Worm (Caenorhabditis elegans) whole organism, L4/young adult: ENCODE results near the gene F13E6.1.
A peak's percentile ranks its signal among the peaks of the same experiment; 100 is the strongest.

Source experiments
- W03F9.2 ChIP-seq: fragments of 150-350 bp; optimal IDR thresholded peaks from 2 replicates; lab custom pipeline; 2014; ENCODE audit warnings: missing biosample characterization, missing genetic modification characterization
- dao-5 ChIP-seq: sonication (generic microtip); optimal IDR thresholded peaks from 2 replicates; lab custom pipeline; 2016; ENCODE audit warnings: missing genotype, missing genetic modification characterization, moderate library complexity, missing compliant biosample characterization
- him-1 ChIP-seq: sonication (generic microtip); optimal IDR thresholded peaks from 2 replicates; lab custom pipeline; 2016; ENCODE audit warnings: missing genotype, missing genetic modification reagents, missing genetic modification characterization, missing compliant biosample characterization

F13E6.1 gene

DNA sequence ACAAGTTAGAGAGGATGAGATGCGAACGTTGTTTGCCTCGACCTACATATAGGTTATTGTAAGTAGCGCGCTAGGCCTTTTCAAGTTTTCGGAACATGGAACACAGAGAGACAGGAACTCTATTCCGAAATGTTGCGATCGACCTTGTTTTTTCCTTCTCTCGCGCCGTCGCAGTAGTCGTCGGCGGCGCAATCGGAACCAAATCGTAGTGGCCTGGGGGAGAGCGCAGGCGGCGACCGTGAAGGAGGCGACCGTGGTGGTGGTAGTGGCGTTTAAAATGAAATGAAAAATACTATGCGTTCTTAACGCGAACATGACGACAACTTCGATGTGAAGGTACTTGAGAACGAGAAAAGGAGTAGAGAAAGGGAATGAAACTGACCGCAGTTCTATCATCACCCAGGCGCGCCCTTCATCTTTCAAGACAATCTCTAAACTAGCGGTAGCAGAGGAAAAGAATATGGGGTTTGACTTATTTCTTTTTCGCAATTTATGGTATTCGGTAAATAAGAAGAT, 29.3 kb downstream of the F13E6.1 start:
- TF ChIP-seq him-1 (tag; lab: Kevin White, UChicago) = no peak
- no peak for TF ChIP-seq W03F9.2 (tag; lab: Kevin White, UChicago)
- no peak for TF ChIP-seq dao-5 (tag; lab: Kevin White, UChicago)

DNA sequence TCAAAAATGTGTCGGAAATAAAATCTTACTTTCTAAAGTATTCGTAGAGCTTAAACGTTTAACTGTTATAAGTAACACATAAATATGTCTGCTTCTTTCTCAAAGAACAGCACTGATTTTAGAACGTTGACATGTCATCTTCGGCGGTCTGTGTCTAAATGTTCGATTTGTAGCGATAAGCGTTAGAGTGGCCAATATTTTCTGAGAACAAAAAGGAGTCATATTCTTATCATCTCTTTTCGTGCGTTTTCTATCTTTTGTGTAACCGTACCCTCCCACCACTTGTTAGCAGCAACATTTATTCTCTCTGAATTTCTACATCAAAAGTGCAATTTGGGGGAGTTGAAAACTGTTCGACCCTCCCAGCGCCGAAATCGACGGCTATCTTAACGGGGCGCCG, 31.8 kb downstream of the F13E6.1 start:
- TF ChIP-seq W03F9.2 (tag; lab: Kevin White, UChicago) = no peak
- no peak for TF ChIP-seq him-1 (tag; lab: Kevin White, UChicago)
- TF ChIP-seq dao-5 (tag; lab: Kevin White, UChicago) = no peak

DNA sequence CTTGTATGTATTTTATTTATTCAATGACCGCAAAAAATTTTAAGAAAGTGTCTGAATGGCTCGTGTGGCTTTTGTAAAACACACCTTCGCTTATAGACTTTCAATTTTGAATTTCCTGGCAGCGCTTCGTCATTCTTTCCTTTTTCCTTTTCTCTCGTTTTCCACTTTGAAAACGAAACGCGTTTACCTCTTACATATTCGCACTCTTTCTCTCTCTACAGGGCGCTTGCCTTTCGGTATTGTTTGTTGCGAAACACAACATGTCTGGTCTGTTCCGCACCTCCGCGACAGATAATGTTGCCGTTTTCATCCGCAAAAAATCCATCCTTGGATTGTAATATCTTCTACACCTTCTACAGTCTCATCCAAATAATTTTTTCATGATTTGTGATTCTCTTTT, 36.3 kb downstream of the F13E6.1 start:
- TF ChIP-seq him-1 (tag; lab: Kevin White, UChicago) (no peak), dao-5 (tag; lab: Kevin White, UChicago) (no peak), W03F9.2 (tag; lab: Kevin White, UChicago) (no peak)

DNA sequence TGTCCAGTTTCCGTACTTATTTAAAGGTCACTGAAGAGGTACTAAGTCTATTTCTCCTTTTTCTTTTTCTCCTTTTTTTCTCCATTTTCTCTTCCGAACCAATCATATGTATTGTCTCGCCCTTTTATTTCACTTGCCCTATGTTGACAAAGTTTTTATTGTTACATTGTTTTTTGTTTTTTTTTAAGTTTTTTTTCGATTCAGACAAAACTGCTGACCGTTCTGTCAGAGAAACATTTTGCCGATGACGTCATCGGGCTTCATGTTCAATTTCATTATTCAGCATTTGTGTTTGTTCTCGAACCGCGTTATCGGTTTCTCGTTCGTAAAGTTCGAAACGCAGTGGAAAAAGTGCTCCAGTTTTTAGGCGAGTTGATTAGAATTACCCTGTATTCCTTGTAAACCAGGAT, 37.5 kb downstream of the F13E6.1 start:
- TF ChIP-seq dao-5 (tag; lab: Kevin White, UChicago) = no peak
- no peak for TF ChIP-seq W03F9.2 (tag; lab: Kevin White, UChicago)
- no peak for TF ChIP-seq him-1 (tag; lab: Kevin White, UChicago)

DNA sequence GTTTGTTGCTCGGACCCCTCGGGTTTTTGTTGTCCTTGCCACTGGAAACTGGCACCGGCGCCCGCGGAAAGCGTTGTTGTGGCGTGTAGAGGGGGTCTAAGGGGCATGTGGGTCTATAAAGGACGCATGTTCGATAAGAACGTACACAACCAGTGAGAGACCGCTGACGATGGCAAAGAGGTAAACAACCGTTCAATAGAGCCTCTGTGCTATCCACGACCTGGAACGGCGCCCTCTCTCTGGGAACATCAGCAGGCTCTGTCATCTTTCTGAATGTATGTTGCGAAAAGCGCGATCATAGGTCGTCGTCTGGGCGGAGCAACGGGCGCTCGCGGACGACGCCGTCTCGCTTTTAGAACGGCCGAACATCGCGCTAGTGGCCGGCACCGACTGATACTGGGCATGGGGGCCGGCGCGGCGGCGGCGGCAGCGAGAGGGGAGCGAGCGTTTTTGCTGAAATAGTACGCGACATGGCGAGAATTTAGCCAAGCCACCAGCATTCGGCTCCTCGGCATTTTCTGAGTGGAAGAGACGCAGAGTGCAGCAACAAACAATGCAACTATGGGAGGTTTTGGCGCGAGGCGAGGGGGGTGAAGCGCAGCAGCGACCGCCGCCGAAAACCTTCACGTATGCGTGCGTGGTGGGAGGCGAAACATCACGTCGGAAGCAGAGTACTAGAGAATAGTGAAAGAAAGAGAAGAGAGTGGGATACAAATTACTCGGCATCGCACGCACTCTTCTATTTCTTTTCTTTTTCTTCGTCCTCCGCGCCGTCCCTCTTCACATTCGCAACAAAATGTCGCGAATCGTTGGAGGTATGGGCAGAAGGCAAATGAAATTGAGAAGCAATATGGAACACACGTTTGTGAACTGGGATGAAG, 39.6 kb downstream of the F13E6.1 start:
- TF ChIP-seq dao-5 (tag; lab: Kevin White, UChicago) (peak; percentile 41), W03F9.2 (tag; lab: Kevin White, UChicago) (peak; percentile 0), him-1 (tag; lab: Kevin White, UChicago) (peak; percentile 95)

DNA sequence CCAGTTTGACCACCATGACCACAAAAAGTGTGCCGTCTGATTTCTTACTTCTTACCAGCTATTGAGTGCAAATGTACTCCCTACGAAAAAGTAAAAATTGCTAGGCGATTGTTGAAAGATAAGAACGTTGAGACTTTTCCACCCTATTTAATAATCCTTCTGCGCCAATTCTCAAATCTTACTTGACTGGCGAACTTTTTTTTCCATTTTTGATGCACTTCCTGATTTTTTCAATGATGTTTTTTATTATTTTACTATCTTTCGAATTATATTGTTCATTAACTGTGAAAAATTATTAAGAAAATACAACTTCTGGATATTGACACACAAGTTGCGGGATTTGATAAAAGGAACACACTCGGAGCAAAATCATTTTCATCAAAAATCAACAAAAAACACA, 41.3 kb downstream of the F13E6.1 start, which contains the start of gene daf-12:
TSS of gene daf-12 (plus strand) at position 301 of the 400 bp plus-strand sequence.
- TF ChIP-seq him-1 (tag; lab: Kevin White, UChicago) (no peak), W03F9.2 (tag; lab: Kevin White, UChicago) (no peak), dao-5 (tag; lab: Kevin White, UChicago) (no peak)

DNA sequence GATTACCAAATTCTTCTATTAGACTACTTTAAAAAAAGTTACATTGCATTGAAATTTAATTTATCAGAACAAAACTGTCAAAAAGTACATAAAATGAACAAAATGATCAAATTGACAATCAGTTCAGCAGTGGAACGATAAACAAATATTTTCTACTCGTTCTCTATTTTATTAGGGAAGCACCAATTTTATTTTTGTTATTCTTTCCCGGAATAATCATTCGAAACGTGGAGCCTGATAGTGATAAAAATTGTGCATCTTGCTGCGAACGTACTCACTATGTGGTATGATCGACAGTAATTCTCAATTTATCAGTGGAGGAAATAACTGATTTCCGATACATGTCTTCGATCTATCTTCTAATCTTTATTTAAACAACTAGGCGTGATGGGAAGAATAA, 45.0 kb downstream of the F13E6.1 start:
- no peak for TF ChIP-seq W03F9.2 (tag; lab: Kevin White, UChicago)

DNA sequence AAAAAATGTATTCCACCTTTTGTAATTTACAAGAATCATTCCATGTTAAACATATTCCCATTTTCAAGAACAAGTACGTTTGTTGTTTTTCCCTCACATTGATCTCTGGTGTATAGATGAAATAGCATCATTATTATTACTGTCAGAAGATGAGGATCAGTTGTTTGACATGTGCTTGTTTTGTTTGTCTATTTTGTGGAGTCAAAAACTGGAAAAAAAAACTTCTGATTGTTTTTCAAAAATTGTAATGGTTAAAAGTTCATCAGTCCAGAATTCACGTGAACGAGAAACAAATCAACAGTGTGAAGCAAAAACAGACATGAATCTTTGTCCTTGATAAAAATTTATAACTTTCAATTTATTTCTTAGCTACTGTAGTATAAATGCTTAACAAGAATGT, 46.0 kb downstream of the F13E6.1 start:
- TF ChIP-seq dao-5 (tag; lab: Kevin White, UChicago) (no peak), W03F9.2 (tag; lab: Kevin White, UChicago) (no peak), him-1 (tag; lab: Kevin White, UChicago) (no peak)

DNA sequence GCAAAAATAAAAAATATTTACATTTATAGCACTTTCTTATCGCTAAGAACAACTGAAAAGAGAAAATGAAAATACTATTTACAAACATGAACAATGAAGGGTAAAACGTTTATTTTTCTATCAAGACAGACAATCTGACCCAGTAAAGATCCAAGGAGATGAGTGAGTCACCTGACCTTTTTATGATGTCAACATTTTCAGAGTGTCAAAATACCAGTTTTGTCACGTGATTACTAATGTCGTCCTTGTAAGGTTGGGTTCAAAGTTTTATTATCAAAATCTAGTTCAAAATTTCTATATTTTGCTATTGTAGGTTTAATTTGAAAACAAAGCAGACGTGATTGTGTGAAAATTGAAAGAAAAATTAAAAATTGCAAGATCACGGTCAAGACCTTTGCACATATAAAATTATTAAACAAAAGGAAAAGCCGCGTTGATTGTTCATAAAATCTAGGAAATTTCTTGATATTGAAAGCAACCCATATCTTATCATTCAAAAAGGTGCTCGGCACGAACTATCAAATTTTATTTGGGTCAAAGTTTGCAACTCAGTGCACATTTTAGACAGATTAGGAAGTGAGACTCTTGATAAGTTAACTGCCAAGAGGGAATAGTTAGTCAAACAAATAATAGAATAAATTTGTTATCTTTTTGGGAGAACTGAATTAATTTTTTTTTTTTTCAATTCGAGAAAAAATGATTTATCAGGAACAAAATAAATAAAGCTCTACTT, 46.7 kb downstream of the F13E6.1 start:
- no peak for TF ChIP-seq W03F9.2 (tag; lab: Kevin White, UChicago)
- no peak for TF ChIP-seq dao-5 (tag; lab: Kevin White, UChicago)
- no peak for TF ChIP-seq him-1 (tag; lab: Kevin White, UChicago)

DNA sequence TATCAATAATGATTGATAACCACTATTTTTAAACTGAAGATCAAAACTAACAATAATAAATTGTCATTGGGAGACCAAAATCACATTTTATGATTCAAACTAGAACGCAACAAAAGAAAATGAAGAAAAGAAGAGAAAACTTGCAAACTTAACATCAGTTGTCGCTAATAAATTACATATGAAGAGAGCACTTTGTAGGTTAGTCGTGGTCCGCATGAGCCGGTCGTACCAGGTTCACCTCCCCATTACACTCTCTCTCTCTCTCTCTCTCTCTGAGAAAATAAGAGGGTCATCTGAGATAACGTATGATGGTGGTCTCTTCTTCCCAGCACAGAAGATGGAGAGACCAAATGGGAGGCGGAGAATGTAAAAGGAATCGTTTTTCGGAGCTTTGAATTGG, 47.8 kb downstream of the F13E6.1 start:
- no peak for TF ChIP-seq dao-5 (tag; lab: Kevin White, UChicago)

DNA sequence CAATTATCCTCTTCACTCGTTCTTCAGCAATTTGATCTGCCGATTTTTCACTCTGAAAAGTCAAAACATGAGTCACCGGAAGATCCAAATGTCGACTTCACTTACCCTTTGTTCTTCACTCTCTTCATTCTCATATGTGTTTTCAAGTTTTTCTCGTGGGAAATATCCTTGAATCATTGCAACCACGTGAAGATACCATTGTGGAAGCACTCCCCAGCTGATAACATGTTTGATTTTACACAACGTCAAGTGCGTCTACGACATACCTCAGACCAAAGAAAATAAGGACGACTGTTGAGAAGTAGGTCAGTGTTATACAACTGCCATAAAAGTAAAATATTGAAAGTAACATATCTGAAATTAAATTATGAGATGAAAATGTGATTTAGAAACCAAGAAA, 48.5 kb downstream of the F13E6.1 start, which contains the start of gene M79.2:
TSS of gene M79.2 (minus strand) at position 354 of the 400 bp plus-strand sequence.
- TF ChIP-seq dao-5 (tag; lab: Kevin White, UChicago) (no peak), him-1 (tag; lab: Kevin White, UChicago) (no peak), W03F9.2 (tag; lab: Kevin White, UChicago) (no peak)
